Worm (Caenorhabditis elegans) whole organism, L3 larva: ENCODE measurements around the gene F32A11.1.

Experiments used
- R02D3.7 ChIP-seq: fragments of 150-350 bp; optimal IDR thresholded peaks from 2 replicates; lab custom pipeline; 2014; ENCODE audit warnings: missing biosample characterization, missing genetic modification characterization
- ZK546.5 ChIP-seq: sonication (generic microtip); optimal IDR thresholded peaks from 2 replicates; lab custom pipeline; 2017; ENCODE audit warnings: missing biosample characterization, missing genetic modification characterization
- aly-2 ChIP-seq: fragments of 150-350 bp; optimal IDR thresholded peaks from 2 replicates; lab custom pipeline; 2014; ENCODE audit warnings: missing biosample characterization, missing genetic modification characterization
- ama-1 ChIP-seq: fragments of 150-350 bp; optimal IDR thresholded peaks from 2 replicates; lab custom pipeline; 2018
- ceh-28 ChIP-seq: fragments of 150-350 bp; optimal IDR thresholded peaks from 2 replicates; lab custom pipeline; 2014; ENCODE audit warnings: missing biosample characterization, missing genetic modification reagents, missing genetic modification characterization
- ceh-82 ChIP-seq: fragments of 150-350 bp; optimal IDR thresholded peaks from 2 replicates; lab custom pipeline; 2014; ENCODE audit warnings: missing biosample characterization, missing genetic modification characterization
- ceh-9 ChIP-seq: sonication (generic microtip); optimal IDR thresholded peaks from 2 replicates; lab custom pipeline; 2018; ENCODE audit warnings: missing biosample characterization, missing genetic modification characterization
- daf-12 ChIP-seq: fragments of 150-350 bp; optimal IDR thresholded peaks from 2 replicates; lab custom pipeline; 2014; ENCODE audit warnings: missing biosample characterization, missing genetic modification reagents, missing genetic modification characterization
- egl-5 ChIP-seq: fragments of 150-350 bp; optimal IDR thresholded peaks from 2 replicates; lab custom pipeline; 2017; ENCODE audit warnings: missing biosample characterization, missing genetic modification reagents, missing genetic modification characterization, inconsistent platforms
- elt-1 ChIP-seq: fragments of 150-350 bp; optimal IDR thresholded peaks from 2 replicates; lab custom pipeline; 2014; ENCODE audit warnings: missing biosample characterization, missing genetic modification characterization
- fkh-10 ChIP-seq: sonication (generic microtip); optimal IDR thresholded peaks from 2 replicates; lab custom pipeline; 2017; ENCODE audit warnings: missing biosample characterization, missing genetic modification reagents, missing genetic modification characterization
- fos-1 ChIP-seq: fragments of 150-350 bp; optimal IDR thresholded peaks from 2 replicates; lab custom pipeline; 2014; ENCODE audit warnings: missing biosample characterization, missing genetic modification characterization
- hmg-11 ChIP-seq: sonication (generic microtip); optimal IDR thresholded peaks from 2 replicates; lab custom pipeline; 2016; ENCODE audit warnings: missing genetic modification characterization, missing compliant biosample characterization
- lin-39 ChIP-seq: fragments of 150-350 bp; optimal IDR thresholded peaks from 2 replicates; lab custom pipeline; 2018; ENCODE audit warnings: missing biosample characterization, missing genetic modification reagents, missing genetic modification characterization
- lsy-12 ChIP-seq: sonication (generic microtip); optimal IDR thresholded peaks from 2 replicates; lab custom pipeline; 2016; ENCODE audit warnings: mild to moderate bottlenecking, missing genetic modification characterization, missing compliant biosample characterization
- mdl-1 ChIP-seq: fragments of 150-350 bp; optimal IDR thresholded peaks from 2 replicates; lab custom pipeline; 2014; ENCODE audit warnings: missing biosample characterization, missing genetic modification characterization
- nfya-1 ChIP-seq: sonication (generic microtip); optimal IDR thresholded peaks from 2 replicates; lab custom pipeline; 2017; ENCODE audit warnings: missing genetic modification characterization, mild to moderate bottlenecking, missing compliant biosample characterization, antibody characterized with exemption, moderate library complexity; ENCODE audit not compliant: insufficient read depth
- nhr-11 ChIP-seq: fragments of 150-350 bp; optimal IDR thresholded peaks from 2 replicates; lab custom pipeline; 2014; ENCODE audit warnings: missing biosample characterization, missing genetic modification characterization
- nhr-12 ChIP-seq: fragments of 150-350 bp; optimal IDR thresholded peaks from 2 replicates; lab custom pipeline; 2014; ENCODE audit warnings: missing biosample characterization, missing genetic modification characterization
- nhr-23 ChIP-seq: fragments of 150-350 bp; optimal IDR thresholded peaks from 2 replicates; lab custom pipeline; 2014; ENCODE audit warnings: missing biosample characterization, missing genetic modification reagents, missing genetic modification characterization
- nhr-237 ChIP-seq: fragments of 150-350 bp; optimal IDR thresholded peaks from 2 replicates; lab custom pipeline; 2014; ENCODE audit warnings: missing biosample characterization, missing genetic modification characterization
- nhr-25 ChIP-seq: sonication (generic microtip); optimal IDR thresholded peaks from 2 replicates; lab custom pipeline; 2017; ENCODE audit warnings: missing biosample characterization, missing genetic modification characterization
- nhr-28 ChIP-seq: fragments of 150-350 bp; optimal IDR thresholded peaks from 2 replicates; lab custom pipeline; 2014; ENCODE audit warnings: missing biosample characterization, missing genetic modification characterization
- nhr-43 ChIP-seq: sonication (generic microtip); optimal IDR thresholded peaks from 2 replicates; lab custom pipeline; 2016; ENCODE audit warnings: mild to moderate bottlenecking, missing genetic modification characterization, missing compliant biosample characterization; ENCODE audit not compliant: poor library complexity, severe bottlenecking
- nhr-67 ChIP-seq: fragments of 150-350 bp; optimal IDR thresholded peaks from 2 replicates; lab custom pipeline; 2014; ENCODE audit warnings: missing biosample characterization, missing genetic modification characterization
- nhr-76 ChIP-seq: fragments of 150-350 bp; sonication (generic microtip); optimal IDR thresholded peaks from 5 replicates; lab custom pipeline; 2014; ENCODE audit warnings: missing biosample characterization, missing genetic modification characterization
- nhr-77 ChIP-seq: fragments of 150-350 bp; optimal IDR thresholded peaks from 2 replicates; lab custom pipeline; 2014; ENCODE audit warnings: missing biosample characterization, missing genetic modification characterization
- pha-4 ChIP-seq: fragments of 150-350 bp; optimal IDR thresholded peaks from 2 replicates; lab custom pipeline; 2014; ENCODE audit warnings: missing biosample characterization, missing genetic modification reagents, missing genetic modification characterization
- pqm-1 ChIP-seq: fragments of 150-350 bp; optimal IDR thresholded peaks from 2 replicates; lab custom pipeline; 2017; ENCODE audit warnings: missing biosample characterization, missing genetic modification characterization, inconsistent platforms
- sea-2 ChIP-seq: fragments of 150-350 bp; sonication (generic microtip); optimal IDR thresholded peaks from 4 replicates; lab custom pipeline; 2014; ENCODE audit warnings: missing biosample characterization, missing genetic modification reagents, missing genetic modification characterization
- skn-1 ChIP-seq: fragments of 150-350 bp; optimal IDR thresholded peaks from 2 replicates; lab custom pipeline; 2014; ENCODE audit warnings: missing biosample characterization, missing genetic modification characterization
- snpc-4 ChIP-seq: fragments of 150-350 bp; optimal IDR thresholded peaks from 2 replicates; lab custom pipeline; 2014; ENCODE audit warnings: missing biosample characterization, missing genetic modification characterization
- unc-39 ChIP-seq: sonication (generic microtip); optimal IDR thresholded peaks from 4 replicates; lab custom pipeline; 2017; ENCODE audit warnings: missing biosample characterization, missing genetic modification characterization
- unc-62 ChIP-seq: fragments of 150-350 bp; sonication (generic microtip); optimal IDR thresholded peaks from 4 replicates; lab custom pipeline; 2014; ENCODE audit warnings: missing biosample characterization, missing genetic modification reagents, missing genetic modification characterization
- zag-1 ChIP-seq: fragments of 150-350 bp; optimal IDR thresholded peaks from 2 replicates; lab custom pipeline; 2014; ENCODE audit warnings: missing biosample characterization, missing genetic modification characterization
- ztf-11 ChIP-seq: fragments of 150-350 bp; optimal IDR thresholded peaks from 2 replicates; lab custom pipeline; 2014; ENCODE audit warnings: missing biosample characterization, missing genetic modification characterization
- ztf-4 ChIP-seq: fragments of 150-350 bp; optimal IDR thresholded peaks from 2 replicates; lab custom pipeline; 2014; ENCODE audit warnings: missing biosample characterization, missing genetic modification characterization

Gene F32A11.1

DNA sequence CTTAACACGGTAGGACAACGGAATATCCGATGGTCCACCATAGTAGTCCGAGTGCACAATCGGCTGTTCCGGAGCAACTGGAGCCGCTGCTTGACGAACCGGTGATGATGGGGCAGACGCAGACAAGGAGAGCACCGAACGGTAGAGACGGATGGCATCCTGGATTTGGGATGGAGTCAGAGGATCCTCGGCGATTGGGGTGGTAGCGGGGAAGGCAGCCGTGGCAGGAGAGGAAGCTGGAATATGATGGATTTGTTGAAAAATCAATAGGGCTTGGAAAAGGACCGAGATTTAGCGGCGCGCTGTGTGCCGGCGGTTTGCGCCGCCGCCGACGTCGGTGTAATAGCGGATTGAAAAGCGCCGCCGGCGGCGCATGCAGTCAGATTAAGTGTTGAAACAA is 4.7 kb upstream of the F32A11.1 start:
- TF ChIP-seq pqm-1 (tag; lab: Kevin White, UChicago) = no peak
- TF ChIP-seq nhr-28 = no peak
- TF ChIP-seq snpc-4 (tag; lab: Kevin White, UChicago) = no peak

DNA sequence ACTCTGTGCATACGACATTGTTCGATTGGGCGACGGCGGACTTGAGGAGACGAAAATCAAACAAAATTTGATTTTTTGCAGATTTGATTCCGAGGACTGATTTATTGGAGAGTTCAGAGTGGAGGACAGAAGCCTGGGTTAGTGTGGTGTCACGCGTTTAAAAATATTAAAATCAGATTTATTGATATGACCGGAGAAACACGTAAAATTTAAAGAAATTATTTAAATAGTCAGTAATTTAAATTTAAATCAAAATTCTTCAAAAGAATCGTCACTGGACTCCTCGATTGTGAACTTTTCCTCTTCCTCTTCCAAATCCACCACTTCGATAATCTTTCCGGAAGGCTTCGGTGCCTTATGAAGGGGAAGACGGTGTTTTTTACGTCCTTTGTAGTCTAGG is 3.8 kb upstream of the F32A11.1 start, which contains the start of gene spe-18:
Gene spe-18 (minus strand): TSS at position 101 of the 400 bp plus-strand sequence.
- TF ChIP-seq nhr-25 = no peak
- TF ChIP-seq ztf-4 = no peak
- TF ChIP-seq fos-1 = no peak
- TF ChIP-seq ztf-11 (tag; lab: Kevin White, UChicago) = no peak
- TF ChIP-seq, all 47 proteins: peak for 0

DNA sequence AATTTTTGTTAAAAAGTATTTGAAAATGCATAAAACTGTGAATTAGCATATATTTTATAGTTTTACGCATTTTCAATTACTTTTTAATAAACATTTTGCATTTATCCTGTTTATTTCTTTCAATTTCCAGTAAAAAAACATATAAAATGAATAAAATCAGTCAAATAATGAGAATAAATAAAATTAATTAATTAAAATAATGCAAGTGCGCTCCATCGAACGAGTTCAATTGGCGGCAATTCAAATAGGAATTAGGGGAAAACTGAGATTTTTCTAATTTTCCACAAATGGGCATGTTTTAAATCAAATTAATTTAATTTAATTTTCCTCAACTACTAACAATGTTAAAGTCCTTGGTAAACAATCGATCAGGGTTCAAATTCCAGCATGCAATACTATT is 1.1 kb upstream of the F32A11.1 start:
- TF ChIP-seq ztf-11 (tag; lab: Kevin White, UChicago) = no peak
- TF ChIP-seq pqm-1 (tag; lab: Kevin White, UChicago) = no peak
- no peak for TF ChIP-seq unc-62 (GFP tag; lab: Kevin White, UChicago)
- TF ChIP-seq nhr-25 = no peak
- TF ChIP-seq ceh-9 (tag; lab: Kevin White, UChicago) = no peak
- no peak for TF ChIP-seq egl-5 (tag; lab: Kevin White, UChicago)
- TF ChIP-seq daf-12 = no peak
- no peak for TF ChIP-seq nhr-237 (tag; lab: Kevin White, UChicago)
- TF ChIP-seq nhr-67 (tag; lab: Kevin White, UChicago) = no peak
- no peak for TF ChIP-seq sea-2 (GFP tag; lab: Kevin White, UChicago)
- TF ChIP-seq nhr-76 (tag; lab: Kevin White, UChicago) = no peak
- TF ChIP-seq nhr-11 (tag; lab: Kevin White, UChicago) = no peak
- no peak for TF ChIP-seq mdl-1 (tag; lab: Kevin White, UChicago)
- TF ChIP-seq pha-4 (tag; lab: Kevin White, UChicago) = no peak
- no peak for TF ChIP-seq ama-1 (lab: Kevin White, UChicago)

DNA sequence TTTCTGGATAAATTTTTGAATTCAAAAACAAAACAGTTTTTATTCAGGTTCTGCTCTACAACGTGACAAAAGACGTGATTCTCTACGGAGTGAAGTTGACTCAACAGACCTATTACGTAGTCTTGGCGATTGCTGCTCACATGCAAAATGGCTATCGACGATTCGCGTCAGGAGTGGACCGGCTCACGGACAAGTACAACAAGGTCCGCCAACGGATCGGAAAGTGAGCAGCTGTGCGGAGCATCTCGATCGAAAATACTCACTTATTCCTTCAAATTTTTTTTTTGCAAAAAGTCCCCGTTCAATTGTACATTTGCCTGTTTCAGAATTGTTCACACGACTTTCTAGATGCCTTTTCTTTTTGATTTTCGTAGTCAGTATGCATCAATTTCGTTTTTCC is 2.7 kb downstream of the F32A11.1 start:
- TF ChIP-seq hmg-11 (tag; lab: Kevin White, UChicago) = no peak
- no peak for TF ChIP-seq sea-2 (GFP tag; lab: Kevin White, UChicago)
- no peak for TF ChIP-seq nhr-12 (tag; lab: Kevin White, UChicago)
- no peak for TF ChIP-seq lin-39 (tag; lab: Kevin White, UChicago)
- no peak for TF ChIP-seq nhr-23 (tag; lab: Kevin White, UChicago)
- no peak for TF ChIP-seq nhr-76 (tag; lab: Kevin White, UChicago)
- no peak for TF ChIP-seq unc-62 (GFP tag; lab: Kevin White, UChicago)
- no peak for TF ChIP-seq snpc-4 (tag; lab: Kevin White, UChicago)
- TF ChIP-seq elt-1 (tag; lab: Kevin White, UChicago) = no peak
- TF ChIP-seq ceh-82 (tag; lab: Kevin White, UChicago) = no peak
- TF ChIP-seq lsy-12 (tag; lab: Kevin White, UChicago) = no peak
- no peak for TF ChIP-seq ztf-11 (tag; lab: Kevin White, UChicago)
- TF ChIP-seq ceh-9 (tag; lab: Kevin White, UChicago) = no peak
- no peak for TF ChIP-seq zag-1
- TF ChIP-seq nhr-67 (tag; lab: Kevin White, UChicago) = no peak
- no peak for TF ChIP-seq ceh-28 (tag; lab: Kevin White, UChicago)
- no peak for TF ChIP-seq nhr-77 (tag; lab: Kevin White, UChicago)
- TF ChIP-seq unc-39 = no peak
- no peak for TF ChIP-seq pha-4 (tag; lab: Kevin White, UChicago)
- TF ChIP-seq, all 47 proteins: peak for 0

DNA sequence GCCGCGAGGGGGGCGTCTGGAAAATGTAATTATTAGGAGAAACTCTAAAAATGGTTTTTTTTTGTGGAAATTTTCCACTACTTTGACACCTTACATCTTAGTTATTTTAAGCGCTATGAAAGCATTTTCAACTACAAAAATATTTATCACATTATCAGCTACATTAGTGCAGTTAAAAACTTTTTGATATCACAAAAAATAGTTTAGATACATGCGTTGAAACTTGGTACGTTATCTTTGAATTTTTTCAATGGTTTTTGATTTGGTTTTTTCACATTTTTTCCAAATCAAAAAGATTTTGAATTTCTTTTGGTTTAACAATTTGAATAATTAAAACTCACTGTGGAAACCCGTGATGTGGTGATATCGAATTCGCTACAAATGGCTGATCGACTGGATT is 5.9 kb downstream of the F32A11.1 start:
- TF ChIP-seq nhr-12 (tag; lab: Kevin White, UChicago) (no peak), sea-2 (GFP tag; lab: Kevin White, UChicago) (no peak), nhr-76 (tag; lab: Kevin White, UChicago) (no peak), nhr-77 (tag; lab: Kevin White, UChicago) (no peak), pqm-1 (tag; lab: Kevin White, UChicago) (no peak), nhr-43 (tag; lab: Kevin White, UChicago) (no peak), skn-1 (no peak), fos-1 (no peak), unc-62 (GFP tag; lab: Kevin White, UChicago) (no peak), fkh-10 (no peak), ztf-11 (tag; lab: Kevin White, UChicago) (no peak), ZK546.5 (tag; lab: Kevin White, UChicago) (no peak), R02D3.7 (tag; lab: Kevin White, UChicago) (no peak), nfya-1 (tag; lab: Kevin White, UChicago) (no peak), ztf-4 (no peak), ceh-9 (tag; lab: Kevin White, UChicago) (no peak), aly-2 (no peak)
- TF ChIP-seq, all 47 proteins: peak for 0
